Worm (Caenorhabditis elegans) whole organism, L4 larva: ENCODE data around the gene K07E1.1.
A peak's percentile ranks its signal among the peaks of the same experiment; 100 is the strongest.

Experiments used
- D1046.2 ChIP-seq: fragments of 200-800 bp; sonication (Bioruptor generic); IDR thresholded peaks from 2 replicates; pipeline ENCODE4 v1.3.6; 2022; ENCODE audit warnings: missing genetic modification characterization, missing compliant biosample characterization
- F10B5.3 ChIP-seq: sonication (generic microtip); optimal IDR thresholded peaks from 2 replicates; lab custom pipeline; 2016; ENCODE audit warnings: mild to moderate bottlenecking, missing genetic modification characterization, missing compliant biosample characterization
- F26F4.8 ChIP-seq: fragments of 200-800 bp; sonication (Bioruptor generic); conservative IDR thresholded peaks from 2 replicates; pipeline ENCODE4 v1.3.6; 2022; ENCODE audit warnings: missing genetic modification characterization, missing compliant biosample characterization
- F44E2.7 ChIP-seq: fragments of 200-800 bp; sonication (Bioruptor generic); IDR thresholded peaks from 2 replicates; pipeline ENCODE4 v2.1.2; 2022; ENCODE audit warnings: missing genetic modification characterization, missing compliant biosample characterization
- T20F7.1 ChIP-seq: fragments of 200-800 bp; sonication (Bioruptor generic); optimal IDR thresholded peaks from 2 replicates; lab custom pipeline; 2018; ENCODE audit warnings: mild to moderate bottlenecking, missing genetic modification characterization, missing compliant biosample characterization
- T26A8.4 ChIP-seq: fragments of 200-800 bp; sonication (Bioruptor generic); IDR thresholded peaks from 2 replicates; pipeline ENCODE4 v1.3.6; 2022; ENCODE audit warnings: missing genetic modification characterization, missing compliant biosample characterization
- Y48G9A.11 ChIP-seq: fragments of 200-800 bp; sonication (Bioruptor generic); IDR thresholded peaks from 2 replicates; pipeline ENCODE4 v1.3.6; 2022; ENCODE audit warnings: missing genetic modification reagents, missing genetic modification characterization, missing compliant biosample characterization
- Y5F2A.4 ChIP-seq: fragments of 200-800 bp; sonication (Bioruptor generic); optimal IDR thresholded peaks from 2 replicates; lab custom pipeline; 2018; ENCODE audit warnings: mild to moderate bottlenecking, missing genetic modification characterization, missing compliant biosample characterization
- ZK337.2 ChIP-seq: fragments of 200-800 bp; sonication (Bioruptor generic); IDR thresholded peaks from 2 replicates; pipeline ENCODE4 v1.3.6; 2022; ENCODE audit warnings: missing genetic modification reagents, missing genetic modification characterization, missing compliant biosample characterization
- aha-1 ChIP-seq: fragments of 150-350 bp; peaks from one replicate; lab custom pipeline; 2014; ENCODE audit warnings: missing biosample characterization, missing genetic modification characterization
- aly-2 ChIP-seq: sonication (generic microtip); optimal IDR thresholded peaks from 2 replicates; lab custom pipeline; 2018; ENCODE audit warnings: missing biosample characterization, missing genetic modification characterization
- arid-1 ChIP-seq: fragments of 200-800 bp; sonication (Bioruptor generic); conservative IDR thresholded peaks from 2 replicates; pipeline ENCODE4 v1.3.6; 2022; ENCODE audit warnings: missing genetic modification reagents, missing genetic modification characterization, missing compliant biosample characterization
- ceh-32 ChIP-seq: sonication (generic microtip); optimal IDR thresholded peaks from 2 replicates; lab custom pipeline; 2016; ENCODE audit warnings: mild to moderate bottlenecking, missing genetic modification characterization, missing compliant biosample characterization; ENCODE audit not compliant: poor library complexity
- ces-1 ChIP-seq: fragments of 150-350 bp; sonication (generic microtip); optimal IDR thresholded peaks from 4 replicates; lab custom pipeline; 2014; ENCODE audit warnings: missing biosample characterization, missing genetic modification reagents, missing genetic modification characterization
- cey-2 ChIP-seq: sonication (generic microtip); optimal IDR thresholded peaks from 3 replicates; lab custom pipeline; 2017; ENCODE audit warnings: missing genetic modification characterization, mild to moderate bottlenecking, missing compliant biosample characterization, antibody characterized with exemption, borderline replicate concordance; ENCODE audit not compliant: insufficient read depth
- daf-16 ChIP-seq, 3 experiments: sonication (generic microtip); optimal IDR thresholded peaks; 2 replicates each; lab custom pipeline; 2016 to 2017; ENCODE audit warnings: missing genetic modification characterization in 3 of 3, missing genetic modification reagents in 3 of 3, mild to moderate bottlenecking in 2 of 3, missing compliant biosample characterization in 2 of 3, missing biosample characterization in 1 of 3, moderate library complexity in 1 of 3
- daf-19 ChIP-seq: fragments of 200-800 bp; sonication (Bioruptor generic); conservative IDR thresholded peaks from 2 replicates; pipeline ENCODE4 v1.3.6; 2022; ENCODE audit warnings: missing genetic modification characterization, missing compliant biosample characterization
- dmd-6 ChIP-seq: fragments of 200-800 bp; sonication (Bioruptor generic); IDR thresholded peaks from 2 replicates; pipeline ENCODE4 v1.3.6; 2022; ENCODE audit warnings: missing genetic modification reagents, missing genetic modification characterization, missing compliant biosample characterization
- dmd-8 ChIP-seq: fragments of 200-800 bp; sonication (Bioruptor generic); IDR thresholded peaks from 2 replicates; pipeline ENCODE4 v1.3.6; 2022; ENCODE audit warnings: missing genetic modification characterization, missing compliant biosample characterization
- dmd-9 ChIP-seq: fragments of 200-800 bp; sonication (Bioruptor generic); IDR thresholded peaks from 2 replicates; pipeline ENCODE4 v1.3.6; 2022; ENCODE audit warnings: missing genetic modification reagents, missing genetic modification characterization, missing compliant biosample characterization
- duxl-1 ChIP-seq: sonication (generic microtip); optimal IDR thresholded peaks from 2 replicates; lab custom pipeline; 2016; ENCODE audit warnings: mild to moderate bottlenecking, missing genetic modification characterization, moderate library complexity, missing compliant biosample characterization; ENCODE audit not compliant: poor library complexity
- gei-8 ChIP-seq: fragments of 200-800 bp; sonication (Bioruptor generic); optimal IDR thresholded peaks from 2 replicates; lab custom pipeline; 2018; ENCODE audit warnings: mild to moderate bottlenecking, missing genetic modification characterization, missing compliant biosample characterization
- hlh-11 ChIP-seq: fragments of 200-800 bp; sonication (Bioruptor generic); optimal IDR thresholded peaks from 2 replicates; lab custom pipeline; 2018; ENCODE audit warnings: mild to moderate bottlenecking, missing genetic modification characterization, missing compliant biosample characterization
- jun-1 ChIP-seq: fragments of 150-350 bp; optimal IDR thresholded peaks from 2 replicates; lab custom pipeline; 2014; ENCODE audit warnings: missing biosample characterization, missing genetic modification reagents, missing genetic modification characterization
- lim-7 ChIP-seq: fragments of 200-800 bp; sonication (Bioruptor generic); IDR thresholded peaks from 2 replicates; pipeline ENCODE4 v1.3.6; 2022; ENCODE audit warnings: missing genetic modification characterization, missing compliant biosample characterization
- lin-1 ChIP-seq: fragments of 200-800 bp; sonication (Bioruptor generic); IDR thresholded peaks from 2 replicates; pipeline ENCODE4 v1.3.6; 2022; ENCODE audit warnings: missing genetic modification reagents, missing genetic modification characterization, missing compliant biosample characterization
- lin-13 ChIP-seq: fragments of 150-350 bp; optimal IDR thresholded peaks from 2 replicates; lab custom pipeline; 2014; ENCODE audit warnings: missing biosample characterization, missing genetic modification reagents, missing genetic modification characterization
- lin-38 ChIP-seq: fragments of 200-800 bp; sonication (Bioruptor generic); IDR thresholded peaks from 2 replicates; pipeline ENCODE4 v1.3.6; 2022; ENCODE audit warnings: missing genetic modification reagents, missing genetic modification characterization, missing compliant biosample characterization
- lsy-2 ChIP-seq, 2 experiments: fragments of 150-350 bp in 1 of 2; sonication (generic microtip) in 1 of 2; optimal IDR thresholded peaks; 2 replicates each; lab custom pipeline; 2014 to 2017; ENCODE audit warnings: missing biosample characterization in 2 of 2, missing genetic modification characterization in 2 of 2
- madf-5 ChIP-seq, 2 experiments: fragments of 200-800 bp; sonication (Bioruptor generic); IDR thresholded peaks; 2 replicates each; pipeline ENCODE4 v1.3.6; 2022; ENCODE audit warnings: missing compliant biosample characterization in 2 of 2, missing genetic modification characterization in 2 of 2
- mdt-29 ChIP-seq: fragments of 200-800 bp; sonication (Bioruptor generic); IDR thresholded peaks from 2 replicates; pipeline ENCODE4 v1.3.6; 2022; ENCODE audit warnings: missing genetic modification reagents, missing genetic modification characterization, missing compliant biosample characterization
- mes-2 ChIP-seq: sonication (generic microtip); optimal IDR thresholded peaks from 2 replicates; lab custom pipeline; 2016; ENCODE audit warnings: missing genotype, mild to moderate bottlenecking, missing genetic modification characterization, missing compliant biosample characterization; ENCODE audit not compliant: poor library complexity, severe bottlenecking
- nhr-10 ChIP-seq: fragments of 150-350 bp; optimal IDR thresholded peaks from 2 replicates; lab custom pipeline; 2014; ENCODE audit warnings: missing biosample characterization, missing genetic modification characterization
- nhr-11 ChIP-seq: fragments of 150-350 bp; optimal IDR thresholded peaks from 2 replicates; lab custom pipeline; 2014; ENCODE audit warnings: missing biosample characterization, missing genetic modification characterization
- nhr-25 ChIP-seq: sonication (generic microtip); optimal IDR thresholded peaks from 2 replicates; lab custom pipeline; 2017; ENCODE audit warnings: missing genetic modification characterization, mild to moderate bottlenecking, missing compliant biosample characterization, antibody characterized with exemption, moderate library complexity, borderline replicate concordance; ENCODE audit not compliant: insufficient read depth
- nhr-28 ChIP-seq: fragments of 150-350 bp; optimal IDR thresholded peaks from 2 replicates; lab custom pipeline; 2014; ENCODE audit warnings: missing biosample characterization, missing genetic modification characterization
- nhr-42 ChIP-seq: fragments of 200-800 bp; sonication (Bioruptor generic); IDR thresholded peaks from 2 replicates; pipeline ENCODE4 v1.3.6; 2022; ENCODE audit warnings: missing genetic modification characterization, missing compliant biosample characterization
- nhr-48 ChIP-seq: sonication (generic microtip); optimal IDR thresholded peaks from 2 replicates; lab custom pipeline; 2016; ENCODE audit warnings: mild to moderate bottlenecking, missing genetic modification characterization, missing compliant biosample characterization
- nhr-6 ChIP-seq: fragments of 150-350 bp; optimal IDR thresholded peaks from 2 replicates; lab custom pipeline; 2014; ENCODE audit warnings: missing biosample characterization, missing genetic modification characterization
- pqm-1 ChIP-seq: sonication (generic microtip); optimal IDR thresholded peaks from 2 replicates; lab custom pipeline; 2017; ENCODE audit warnings: missing biosample characterization, missing genetic modification characterization
- rbr-2 ChIP-seq: sonication (generic microtip); optimal IDR thresholded peaks from 2 replicates; lab custom pipeline; 2016; ENCODE audit warnings: missing genotype, missing genetic modification characterization, missing compliant biosample characterization
- saeg-2 ChIP-seq: fragments of 200-800 bp; sonication (Bioruptor generic); IDR thresholded peaks from 2 replicates; pipeline ENCODE4 v1.3.6; 2022; ENCODE audit warnings: missing genetic modification reagents, missing genetic modification characterization, missing compliant biosample characterization
- sdz-12 ChIP-seq: fragments of 200-800 bp; sonication (Bioruptor generic); optimal IDR thresholded peaks from 2 replicates; lab custom pipeline; 2018; ENCODE audit warnings: mild to moderate bottlenecking, missing genetic modification characterization, missing compliant biosample characterization
- set-16 ChIP-seq: fragments of 200-800 bp; sonication (Bioruptor generic); IDR thresholded peaks from 2 replicates; pipeline ENCODE4 v1.3.6; 2022; ENCODE audit warnings: missing genetic modification reagents, missing genetic modification characterization, missing compliant biosample characterization
- skn-1 ChIP-seq: fragments of 150-350 bp; optimal IDR thresholded peaks from 2 replicates; lab custom pipeline; 2014; ENCODE audit warnings: missing biosample characterization, missing genetic modification characterization
- snpc-4 ChIP-seq: fragments of 150-350 bp; optimal IDR thresholded peaks from 2 replicates; lab custom pipeline; 2014; ENCODE audit warnings: missing biosample characterization, missing genetic modification characterization
- spr-3 ChIP-seq: fragments of 200-800 bp; sonication (Bioruptor generic); optimal IDR thresholded peaks from 2 replicates; lab custom pipeline; 2018; ENCODE audit warnings: mild to moderate bottlenecking, missing genetic modification characterization, missing compliant biosample characterization
- zag-1 ChIP-seq: fragments of 150-350 bp; optimal IDR thresholded peaks from 2 replicates; lab custom pipeline; 2014; ENCODE audit warnings: missing biosample characterization, missing genetic modification characterization
- zfp-2 ChIP-seq: sonication (generic microtip); optimal IDR thresholded peaks from 2 replicates; lab custom pipeline; 2016; ENCODE audit warnings: mild to moderate bottlenecking, missing genetic modification characterization, missing compliant biosample characterization
- zip-2 ChIP-seq: fragments of 150-350 bp; optimal IDR thresholded peaks from 2 replicates; lab custom pipeline; 2014; ENCODE audit warnings: missing biosample characterization, missing genetic modification characterization
- ztf-11 ChIP-seq: fragments of 150-350 bp; optimal IDR thresholded peaks from 2 replicates; lab custom pipeline; 2014; ENCODE audit warnings: missing biosample characterization, missing genetic modification characterization
- ztf-7 ChIP-seq: fragments of 150-350 bp; optimal IDR thresholded peaks from 2 replicates; lab custom pipeline; 2014; ENCODE audit warnings: missing biosample characterization, missing genetic modification characterization

The K07E1.1 gene

DNA sequence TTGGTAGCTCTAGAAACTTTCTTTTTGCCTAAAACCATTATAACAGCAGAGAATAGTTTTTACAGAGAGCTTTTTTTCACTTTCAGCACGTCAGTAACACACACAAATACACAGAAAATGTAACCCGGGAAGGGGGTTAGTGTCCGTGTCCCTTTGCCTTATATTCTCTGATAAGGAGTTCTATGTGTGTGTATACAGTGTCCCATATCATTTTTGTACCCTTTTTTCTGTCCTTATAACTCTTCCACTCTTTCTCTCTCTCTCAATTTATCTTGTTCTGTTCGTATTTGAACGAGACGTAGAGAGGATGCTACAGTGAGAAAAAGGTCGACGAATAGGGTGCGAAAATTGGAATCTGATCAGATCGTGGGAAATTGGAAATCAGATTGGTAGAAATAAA, 47.9 kb downstream of the K07E1.1 start:
- no peak for TF ChIP-seq aly-2 (tag; lab: Kevin White, UChicago)
- no peak for TF ChIP-seq Y5F2A.4 (GFP tag; lab: Kevin White, UChicago)
- TF ChIP-seq nhr-48 (tag; lab: Kevin White, UChicago), result no peak
- peak; percentile 93 for TF ChIP-seq pqm-1 (tag; lab: Kevin White, UChicago)
- TF ChIP-seq lin-13 (GFP tag; lab: Kevin White, UChicago), result no peak
- no peak for TF ChIP-seq T26A8.4 (GFP tag; lab: Robert Waterston, UW)
- no peak for TF ChIP-seq duxl-1
- no peak for TF ChIP-seq Y48G9A.11 (GFP tag; lab: Robert Waterston, UW)
- TF ChIP-seq set-16, result no peak
- TF ChIP-seq ces-1, result no peak
- TF ChIP-seq saeg-2 (GFP tag; lab: Robert Waterston, UW), result no peak
- TF ChIP-seq hlh-11 (tag; lab: Kevin White, UChicago), result peak; percentile 54
- no peak for TF ChIP-seq nhr-42 (GFP tag; lab: Robert Waterston, UW)
- TF ChIP-seq F10B5.3, result no peak
- TF ChIP-seq ZK337.2 (GFP tag; lab: Robert Waterston, UW), result no peak
- no peak for TF ChIP-seq arid-1 (GFP tag; lab: Robert Waterston, UW)
- no peak for TF ChIP-seq T20F7.1 (GFP tag; lab: Kevin White, UChicago)
- TF ChIP-seq nhr-28 (tag; lab: Kevin White, UChicago), result peak; percentile 91
- TF ChIP-seq zip-2 (tag; lab: Kevin White, UChicago), result no peak
- no peak for TF ChIP-seq mes-2 (tag; lab: Kevin White, UChicago)
- TF ChIP-seq lin-38 (GFP tag; lab: Robert Waterston, UW), result no peak
- no peak for TF ChIP-seq nhr-10
- TF ChIP-seq skn-1 (tag; lab: Kevin White, UChicago), result no peak
- no peak for TF ChIP-seq lim-7 (GFP tag; lab: Robert Waterston, UW)
- TF ChIP-seq dmd-6 (GFP tag; lab: Robert Waterston, UW), result peak; percentile 61
- TF ChIP-seq ztf-7 (tag; lab: Kevin White, UChicago), result no peak
- no peak for TF ChIP-seq snpc-4 (tag; lab: Kevin White, UChicago)
- TF ChIP-seq zag-1, result no peak
- no peak for TF ChIP-seq sdz-12 (GFP tag; lab: Kevin White, UChicago)
- no peak for TF ChIP-seq ceh-32 (tag; lab: Kevin White, UChicago)
- no peak for TF ChIP-seq madf-5 (GFP tag; IDR thresholded peaks at IDR 0.05; lab: Robert Waterston, UW)
- no peak for TF ChIP-seq lsy-2 (tag; optimal IDR thresholded peaks at IDR 0.05; lab: Kevin White, UChicago)
- no peak for TF ChIP-seq nhr-25 (tag; lab: Kevin White, UChicago)
- no peak for TF ChIP-seq rbr-2 (tag; lab: Kevin White, UChicago)
- no peak for TF ChIP-seq nhr-11 (tag; lab: Kevin White, UChicago)
- TF ChIP-seq F26F4.8 (GFP tag; lab: Robert Waterston, UW), result no peak
- no peak for TF ChIP-seq mdt-29 (GFP tag; lab: Robert Waterston, UW)
- no peak for TF ChIP-seq daf-19 (GFP tag; lab: Robert Waterston, UW)
- no peak for TF ChIP-seq jun-1 (tag; lab: Kevin White, UChicago)
- TF ChIP-seq gei-8, result no peak
- no peak for TF ChIP-seq daf-16 (GFP tag; optimal IDR thresholded peaks at IDR 0.05; lab: Kevin White, UChicago)
- peak; percentile 76 for TF ChIP-seq daf-16 (tag; optimal IDR thresholded peaks at IDR 0.05; lab: Kevin White, UChicago)
- no peak for TF ChIP-seq F44E2.7 (GFP tag; lab: Robert Waterston, UW)
- TF ChIP-seq lin-1, result 0 out of 2 replicates have a peak, but pooled peaks have one; percentile 10
- no peak for TF ChIP-seq zfp-2 (tag; lab: Kevin White, UChicago)
- no peak for TF ChIP-seq ztf-11 (tag; lab: Kevin White, UChicago)
- no peak for TF ChIP-seq dmd-8 (GFP tag; lab: Robert Waterston, UW)
- TF ChIP-seq cey-2 (tag; lab: Kevin White, UChicago), result peak; percentile 14
- no peak for TF ChIP-seq dmd-9 (GFP tag; lab: Robert Waterston, UW)
- no peak for TF ChIP-seq aha-1 (tag; lab: Kevin White, UChicago)
- no peak for TF ChIP-seq spr-3 (GFP tag; lab: Kevin White, UChicago)
- no peak for TF ChIP-seq nhr-6 (tag; lab: Kevin White, UChicago)
- TF ChIP-seq D1046.2, result no peak
